Fruit fly (Drosophila melanogaster) S2 (cell line): ENCODE results near the gene CG14374.

ENCODE experiments used
- CG8478 ChIP-seq: fragments of >200 bp; optimal IDR thresholded peaks from 2 replicates; lab custom pipeline; 2018
- CTCF ChIP-seq, 2 experiments: fragments of >200 bp; optimal IDR thresholded peaks; 2 replicates each; lab custom pipeline; 2018

The CG14374 gene

DNA sequence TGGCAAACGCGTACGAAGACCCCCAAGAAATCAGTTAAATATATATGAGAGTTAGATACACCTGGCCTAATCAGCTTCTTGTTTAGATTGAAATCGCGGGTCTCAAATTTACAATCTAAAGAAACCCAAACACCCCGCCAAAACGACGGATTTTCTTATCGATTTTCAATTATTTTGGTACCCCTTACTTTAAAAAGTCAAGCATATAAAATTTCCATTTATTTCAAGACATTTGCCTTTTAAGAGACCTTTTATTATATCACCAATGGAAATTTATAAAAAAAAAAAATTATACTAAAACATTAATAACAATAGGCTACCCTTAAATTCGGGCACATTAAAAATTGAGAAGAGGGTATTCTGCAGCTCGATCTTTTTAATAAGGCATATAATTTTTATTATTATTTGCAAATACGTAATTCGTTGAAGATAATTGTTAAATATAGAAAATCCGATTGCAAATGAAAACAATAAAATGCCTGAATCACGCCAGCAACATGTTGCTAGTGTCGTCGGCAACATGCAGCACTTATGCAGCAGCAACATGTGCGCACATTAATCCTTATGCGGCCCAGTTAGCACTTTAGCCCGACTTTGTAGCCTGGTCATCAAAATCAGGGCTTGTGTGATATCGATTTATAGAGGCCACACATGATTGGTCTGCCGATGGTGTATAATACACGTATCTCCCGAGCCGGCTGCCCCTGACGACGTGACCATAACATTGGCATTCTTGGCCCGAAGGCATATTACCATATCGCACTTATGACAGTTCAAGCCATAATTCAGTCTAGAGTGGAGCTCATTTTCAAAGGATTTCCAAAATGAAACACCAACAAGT lies 24.9 kb downstream of the CG14374 start, which contains the start of the genes Lip3 and CG34309:
Gene Lip3, minus strand, starts transcription at position 65 of the 841 bp plus-strand sequence.
Gene CG34309, plus strand, starts transcription at position 791 of the 841 bp plus-strand sequence.
- TF ChIP-seq CG8478 (lab: Kevin White, UChicago) (no peak), CTCF (optimal IDR thresholded peaks at IDR 0.05; lab: Kevin White, UChicago) (no peak)

DNA sequence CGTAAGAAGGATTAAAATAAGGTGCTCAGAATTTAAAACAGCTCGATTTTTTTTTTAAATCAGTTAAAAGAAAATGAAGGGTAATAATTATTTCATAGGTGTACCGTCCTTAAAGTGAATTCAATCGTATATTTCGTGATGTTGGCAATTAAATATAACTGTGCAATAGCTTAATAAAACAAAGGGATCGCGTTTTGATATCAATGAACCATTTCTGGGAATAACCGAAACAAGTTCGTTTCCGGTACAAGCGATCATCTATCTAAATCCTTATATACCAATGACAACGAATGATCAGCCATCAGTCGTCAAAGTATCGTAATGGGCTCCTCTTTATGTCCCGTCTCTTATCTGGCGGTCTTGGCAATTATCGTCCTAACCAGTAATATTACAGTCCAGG lies 27.6 kb downstream of the CG14374 start, which contains the start of gene CheA87a:
Gene CheA87a, plus strand, starts transcription at position 301 of the 400 bp plus-strand sequence.
- TF ChIP-seq CG8478 (lab: Kevin White, UChicago) (no peak), CTCF (optimal IDR thresholded peaks at IDR 0.05; lab: Kevin White, UChicago) (no peak)

DNA sequence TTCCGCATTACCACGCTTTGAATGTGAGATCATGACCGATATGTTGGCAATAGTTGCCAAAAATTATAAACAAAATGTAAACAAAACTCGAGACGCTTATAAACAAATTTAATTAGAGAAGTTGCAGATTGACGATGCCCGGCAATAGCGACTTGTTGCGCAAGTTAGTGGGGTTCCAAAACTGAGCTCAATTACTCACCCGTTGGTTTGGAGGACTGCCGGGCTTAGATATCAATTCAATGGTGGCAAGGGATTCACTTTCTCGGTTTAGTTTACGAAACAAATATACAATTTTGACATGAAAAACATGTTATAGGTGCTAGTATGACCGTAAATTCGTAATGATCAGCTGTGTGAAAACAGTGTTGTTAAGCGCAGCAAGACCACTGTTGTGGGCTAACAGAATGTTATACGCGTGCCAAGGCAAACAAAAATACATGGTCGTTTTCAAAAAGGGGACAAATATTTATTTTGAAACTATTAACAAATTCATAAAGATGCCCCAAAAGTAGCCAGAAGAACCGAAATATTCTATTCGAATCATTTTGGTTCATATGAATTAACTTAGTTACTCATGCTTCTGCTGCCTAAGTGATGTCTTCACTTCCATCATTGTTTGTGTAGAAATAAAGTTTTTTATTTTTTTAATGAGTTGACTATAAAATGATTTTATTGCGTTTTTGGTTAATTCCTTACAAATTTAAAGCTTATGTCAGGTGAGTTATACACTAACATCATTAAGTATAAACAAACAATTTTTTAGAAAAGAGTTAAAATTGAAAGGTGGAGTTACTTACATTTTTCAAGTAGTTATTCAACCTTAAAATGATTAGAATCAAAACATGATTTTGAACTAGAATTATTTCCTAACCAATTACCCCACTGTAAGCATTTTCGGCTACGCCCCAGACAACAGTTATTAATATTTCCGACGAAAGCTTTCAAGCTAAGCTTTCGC lies 30.1 kb downstream of the CG14374 start, which contains the start of gene Elp6:
Gene Elp6, minus strand, starts transcription at position 350 of the 958 bp plus-strand sequence.
- TF ChIP-seq CG8478 (lab: Kevin White, UChicago): no peak
- no peak for TF ChIP-seq CTCF (optimal IDR thresholded peaks at IDR 0.05; lab: Kevin White, UChicago)

DNA sequence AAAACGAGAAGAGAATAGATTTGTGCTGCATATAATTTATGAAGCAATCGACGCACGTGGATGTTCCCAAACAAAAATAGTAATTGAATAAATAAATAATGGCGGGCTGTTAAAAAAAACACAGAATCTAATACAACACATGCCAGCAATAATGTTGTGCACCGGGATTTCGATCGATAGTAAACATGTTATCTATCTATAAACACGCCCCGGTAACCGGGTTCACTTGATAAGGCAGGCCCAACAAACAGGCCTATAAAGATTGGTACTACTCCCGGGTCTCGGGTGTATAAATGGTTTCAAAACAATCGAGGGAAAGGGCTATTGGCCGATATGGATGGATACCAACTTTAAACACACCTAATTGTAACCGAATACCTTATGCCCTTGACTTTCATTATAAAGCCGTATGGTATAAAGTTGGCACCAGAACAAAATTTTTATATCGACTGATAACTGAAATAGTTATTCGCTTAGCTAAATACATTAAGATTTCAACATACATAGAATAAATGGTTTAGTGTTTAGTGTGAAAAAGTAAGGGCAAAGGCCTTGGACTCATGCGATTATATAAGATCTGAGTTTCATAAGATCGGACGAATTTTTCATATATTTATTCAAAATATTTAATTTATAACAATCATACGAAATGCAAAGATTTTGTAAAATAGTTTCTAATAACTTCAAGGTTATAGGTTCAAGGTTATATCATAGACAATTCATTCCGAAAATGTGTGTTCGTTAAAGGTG lies 31.1 kb downstream of the CG14374 start:
- TF ChIP-seq CG8478 (lab: Kevin White, UChicago): no peak
- TF ChIP-seq CTCF (optimal IDR thresholded peaks at IDR 0.05; lab: Kevin White, UChicago): no peak

DNA sequence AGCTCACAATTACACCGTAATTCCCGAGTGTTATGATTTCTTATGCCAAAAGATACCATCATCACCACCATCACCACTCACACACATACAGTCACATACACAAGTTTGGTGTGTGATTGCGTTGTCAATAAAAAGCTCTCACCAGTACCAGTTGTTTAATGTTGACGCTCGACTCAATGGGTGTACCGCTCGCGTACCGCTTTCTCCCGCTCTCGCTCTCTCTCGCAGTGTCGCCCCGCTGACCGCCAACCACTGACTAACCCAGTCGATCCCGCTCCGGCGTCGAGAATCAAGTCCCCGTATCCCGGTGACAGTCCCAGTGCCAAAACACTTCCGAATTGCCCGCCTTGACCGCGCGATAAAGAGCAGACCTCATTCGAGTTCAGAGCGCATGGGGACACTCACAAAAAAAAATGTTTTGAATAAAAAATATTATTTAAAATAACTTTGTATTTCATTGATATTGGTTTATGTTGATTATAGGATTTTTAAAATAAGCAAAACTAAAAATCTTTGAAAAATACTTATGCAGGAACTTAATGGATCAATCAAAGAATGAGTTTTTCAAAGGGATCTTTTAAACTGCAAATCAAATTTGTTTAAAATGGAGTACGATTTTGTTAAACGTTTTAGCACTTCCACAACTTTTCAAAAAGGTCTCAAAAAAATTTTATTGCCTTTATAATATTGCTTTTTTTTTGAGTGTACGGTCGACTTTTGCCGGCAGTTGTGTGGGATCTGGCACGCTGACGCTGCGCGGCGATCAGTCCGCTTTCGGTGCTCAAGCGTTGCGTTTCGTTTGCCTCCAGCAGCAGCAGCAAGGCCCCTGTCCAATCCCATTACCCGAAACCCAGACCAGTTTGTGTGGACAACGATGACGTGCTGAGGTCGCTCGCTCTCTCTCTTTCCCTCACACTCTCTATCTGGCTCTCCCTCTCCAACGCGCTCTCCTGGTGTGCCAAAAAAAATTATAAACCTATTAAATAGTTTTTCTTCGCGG lies 32.5 kb downstream of the CG14374 start, which contains the start of gene Dic1:
Gene Dic1, plus strand, starts transcription at position 764 of the 1,000 bp plus-strand sequence.
- TF ChIP-seq CTCF (optimal IDR thresholded peaks at IDR 0.05; lab: Kevin White, UChicago): no peak
- no peak for TF ChIP-seq CG8478 (lab: Kevin White, UChicago)

DNA sequence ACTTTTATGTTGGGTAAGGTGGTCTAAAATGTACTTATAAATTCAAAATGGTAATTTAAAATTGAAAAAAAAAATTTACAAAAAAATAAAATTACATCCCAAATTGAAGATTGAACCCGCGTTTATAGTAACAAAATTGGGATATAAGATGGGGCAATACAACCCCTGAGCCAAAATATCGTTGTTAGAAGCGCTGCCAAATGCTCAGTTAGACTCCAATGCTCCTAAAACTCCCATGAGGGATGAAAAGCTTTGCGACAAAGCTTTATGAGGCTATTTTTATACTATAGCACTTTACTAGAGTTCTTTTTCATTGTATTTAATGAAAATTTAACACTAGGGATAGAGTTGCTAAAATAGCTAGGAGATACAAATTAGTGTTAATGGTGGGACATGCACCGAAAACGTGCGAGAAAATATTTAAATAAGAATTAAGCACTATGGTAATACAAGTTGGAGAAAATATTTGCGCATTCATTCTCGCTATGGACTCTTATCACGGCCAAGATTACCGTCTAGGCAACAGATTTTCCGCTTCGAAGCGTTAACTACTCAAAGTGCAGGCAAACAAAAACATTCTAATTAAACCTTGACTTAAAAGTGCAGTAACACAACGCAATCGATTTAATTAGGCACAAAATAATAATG lies 33.5 kb downstream of the CG14374 start:
- no peak for TF ChIP-seq CTCF (optimal IDR thresholded peaks at IDR 0.05; lab: Kevin White, UChicago)
- TF ChIP-seq CG8478 (lab: Kevin White, UChicago): no peak

DNA sequence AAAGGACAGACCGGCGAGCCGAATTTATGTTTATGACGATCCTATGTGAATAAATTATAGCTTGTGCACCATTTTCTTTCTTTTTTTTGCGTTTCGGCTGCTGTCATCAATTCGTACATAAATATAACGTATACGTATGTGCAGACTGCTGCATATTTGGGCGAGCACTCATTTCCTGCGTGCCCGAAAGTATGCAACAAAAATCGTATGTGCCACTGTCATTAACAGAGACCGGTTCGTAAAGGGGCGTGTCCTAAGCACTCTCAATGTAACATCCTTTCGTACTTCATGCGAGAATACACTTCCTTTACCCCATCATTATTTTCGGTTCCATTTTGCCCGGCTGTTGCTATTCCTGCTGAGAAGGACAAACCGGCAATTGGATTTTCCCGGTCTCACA lies 36.8 kb downstream of the CG14374 start:
- TF ChIP-seq CG8478 (lab: Kevin White, UChicago): no peak
- no peak for TF ChIP-seq CTCF (optimal IDR thresholded peaks at IDR 0.05; lab: Kevin White, UChicago)

DNA sequence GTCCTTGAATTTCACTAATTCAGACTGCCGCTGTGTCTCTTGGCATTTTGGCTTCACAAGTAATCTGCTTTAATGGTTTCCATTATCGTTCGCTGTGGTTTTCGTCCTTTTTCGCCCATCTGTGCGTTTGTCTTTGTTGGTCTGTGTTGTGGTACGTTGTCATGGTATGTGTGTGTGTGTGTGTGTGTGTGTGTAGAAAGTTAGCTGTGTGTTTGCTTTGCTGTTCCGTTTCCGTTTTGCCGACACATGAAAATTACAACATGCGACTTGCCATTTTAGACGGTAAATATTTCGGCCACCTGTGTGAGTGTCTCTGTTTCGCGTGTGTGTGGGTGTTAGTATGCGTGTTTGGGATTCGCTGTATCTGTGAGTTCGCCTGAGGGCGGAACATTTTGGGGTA lies 40.0 kb downstream of the CG14374 start:
- no peak for TF ChIP-seq CG8478 (lab: Kevin White, UChicago)
- no peak for TF ChIP-seq CTCF (optimal IDR thresholded peaks at IDR 0.05; lab: Kevin White, UChicago)

DNA sequence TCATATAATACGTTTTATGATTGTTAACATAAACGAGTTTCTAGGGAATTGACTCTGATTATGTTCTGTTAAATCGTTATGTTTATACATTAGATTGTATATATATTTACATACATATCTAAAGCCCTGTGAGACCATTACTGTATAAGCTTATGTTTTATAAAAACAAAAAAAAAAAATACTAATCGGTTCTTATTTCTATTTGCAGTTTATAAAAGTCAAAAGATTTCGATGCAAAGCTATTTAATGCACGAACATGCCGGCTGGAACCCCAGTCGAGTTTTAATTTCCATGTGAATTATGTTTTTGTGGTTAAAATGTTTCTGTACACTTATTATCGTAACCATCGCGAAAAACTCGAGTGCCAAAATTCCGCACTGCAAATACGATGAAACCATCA lies 43.6 kb downstream of the CG14374 start, which contains the start of gene mthl12:
Gene mthl12, plus strand, starts transcription at position 301 of the 400 bp plus-strand sequence.
- TF ChIP-seq CTCF (optimal IDR thresholded peaks at IDR 0.05; lab: Kevin White, UChicago) (no peak), CG8478 (lab: Kevin White, UChicago) (no peak)
